Worm (Caenorhabditis elegans) whole organism, L2 larva: ENCODE results near the gene sdn-1.

Experiments used
- F13H6.1 ChIP-seq: sonication (generic microtip); optimal IDR thresholded peaks from 2 replicates; lab custom pipeline; 2016; ENCODE audit warnings: missing genetic modification characterization, missing compliant biosample characterization
- ZK546.5 ChIP-seq: sonication (generic microtip); optimal IDR thresholded peaks from 2 replicates; lab custom pipeline; 2017; ENCODE audit warnings: missing biosample characterization, missing genetic modification characterization
- ceh-16 ChIP-seq: fragments of 150-350 bp; optimal IDR thresholded peaks from 2 replicates; lab custom pipeline; 2014; ENCODE audit warnings: missing biosample characterization, missing genetic modification characterization
- elt-1 ChIP-seq: fragments of 150-350 bp; optimal IDR thresholded peaks from 2 replicates; lab custom pipeline; 2014; ENCODE audit warnings: missing biosample characterization, missing genetic modification characterization
- lsy-2 ChIP-seq, 2 experiments: fragments of 150-350 bp in 1 of 2; sonication (generic microtip) in 1 of 2; optimal IDR thresholded peaks; 2 replicates each; lab custom pipeline; 2014 to 2017; ENCODE audit warnings: missing biosample characterization in 2 of 2, missing genetic modification characterization in 2 of 2
- nhr-11 ChIP-seq: fragments of 150-350 bp; optimal IDR thresholded peaks from 2 replicates; lab custom pipeline; 2014; ENCODE audit warnings: missing biosample characterization, missing genetic modification characterization
- nhr-25 ChIP-seq: fragments of 150-350 bp; sonication (generic microtip); optimal IDR thresholded peaks from 3 replicates; lab custom pipeline; 2014; ENCODE audit warnings: missing biosample characterization, missing genetic modification characterization
- snpc-4 ChIP-seq: fragments of 150-350 bp; optimal IDR thresholded peaks from 2 replicates; lab custom pipeline; 2014; ENCODE audit warnings: missing biosample characterization, missing genetic modification characterization
- unc-39 ChIP-seq: fragments of 150-350 bp; optimal IDR thresholded peaks from 2 replicates; lab custom pipeline; 2014; ENCODE audit warnings: missing biosample characterization, missing genetic modification characterization
- unc-62 ChIP-seq: fragments of 150-350 bp; optimal IDR thresholded peaks from 2 replicates; lab custom pipeline; 2014; ENCODE audit warnings: missing biosample characterization, missing genetic modification reagents, missing genetic modification characterization
- ztf-11 ChIP-seq: sonication (generic microtip); optimal IDR thresholded peaks from 2 replicates; lab custom pipeline; 2017; ENCODE audit warnings: missing biosample characterization, missing genetic modification characterization

- TF ChIP-seq snpc-4 = no peak
- TF ChIP-seq unc-62 (GFP tag; lab: Kevin White, UChicago) = no peak
- TF ChIP-seq unc-39 (tag; lab: Kevin White, UChicago) = no peak
- no peak for TF ChIP-seq F13H6.1
- no peak for TF ChIP-seq nhr-25 (tag; lab: Kevin White, UChicago)
- TF ChIP-seq ZK546.5 = no peak
- no peak for TF ChIP-seq ceh-16
- no peak for TF ChIP-seq elt-1 (tag; lab: Kevin White, UChicago)
- no peak for TF ChIP-seq ztf-11 (tag; lab: Kevin White, UChicago)
- no peak for TF ChIP-seq lsy-2 (tag; optimal IDR thresholded peaks at IDR 0.05; lab: Kevin White, UChicago)
- no peak for TF ChIP-seq nhr-11 (tag; lab: Kevin White, UChicago)
These were observed 40.1 kb downstream of the sdn-1 start for ce11 chrX:10553048-10553447.
